Worm (Caenorhabditis elegans): Measurements from ENCODE around the gene C17H12.6.

ce11 chrIV:6833617-6834016 lies 11.3 kb upstream of the C17H12.6 start:
- TF ChIP-seq arid-1 (GFP tag; conservative IDR thresholded peaks at IDR 0.05) (no peak), lin-13 (GFP tag; optimal IDR thresholded peaks at IDR 0.05) (no peak), nhr-11 (tag; optimal IDR thresholded peaks at IDR 0.05) (no peak), Y48G9A.11 (GFP tag; IDR thresholded peaks at IDR 0.05) (no peak), lsy-2 (tag; optimal IDR thresholded peaks at IDR 0.05) (no peak), jun-1 (tag; optimal IDR thresholded peaks at IDR 0.05) (no peak), nhr-10 (tag; optimal IDR thresholded peaks at IDR 0.05) (no peak), lim-7 (GFP tag; IDR thresholded peaks at IDR 0.05) (no peak), ces-1 (GFP tag; optimal IDR thresholded peaks at IDR 0.05) (no peak), skn-1 (tag; optimal IDR thresholded peaks at IDR 0.05) (no peak), hlh-30 (tag; optimal IDR thresholded peaks at IDR 0.05; ENCODE audit: insufficient read depth) (no peak), nhr-102 (tag; optimal IDR thresholded peaks at IDR 0.05) (no peak), pha-4 (GFP tag; IDR thresholded peaks at IDR 0.05) (no peak), pha-4 (tag; optimal IDR thresholded peaks at IDR 0.05) (no peak), aha-1 (tag) (no peak)

Data from whole organism, L4 larva.